Fruit fly (Drosophila melanogaster) whole organism, embryonic: ENCODE results near the gene SP1173.

Experiments
- B-H1 ChIP-seq: fragments of 200-800 bp; sonication (Bioruptor generic); IDR thresholded peaks from 3 replicates; pipeline ENCODE4 v1.3.6; 2022; ENCODE audit warnings: missing biosample characterization, missing genetic modification characterization
- Bdp1 ChIP-seq: fragments of 200-800 bp; sonication (Bioruptor generic); optimal IDR thresholded peaks from 3 replicates; lab custom pipeline; 2016; ENCODE audit warnings: missing biosample characterization, missing genetic modification characterization
- Bteb2 ChIP-seq: fragments of 200-800 bp; sonication (Bioruptor generic); optimal IDR thresholded peaks from 2 replicates; lab custom pipeline; 2016; ENCODE audit warnings: missing biosample characterization, missing genetic modification characterization
- CG10321 ChIP-seq: fragments of 200-800 bp; sonication (Bioruptor generic); IDR thresholded peaks from 2 replicates; pipeline ENCODE4 v1.3.6; 2022; ENCODE audit warnings: missing biosample characterization, missing genetic modification characterization
- CG10431 ChIP-seq: fragments of 200-800 bp; sonication (Bioruptor generic); optimal IDR thresholded peaks from 3 replicates; lab custom pipeline; 2018; ENCODE audit warnings: missing biosample characterization, mild to moderate bottlenecking, missing genetic modification characterization
- CG10979 ChIP-seq: fragments of 200-800 bp; sonication (Bioruptor generic); optimal IDR thresholded peaks from 2 replicates; lab custom pipeline; 2018; ENCODE audit warnings: missing biosample characterization, mild to moderate bottlenecking, missing genetic modification characterization, moderate library complexity
- CG11560 ChIP-seq: fragments of 200-800 bp; sonication (Bioruptor generic); IDR thresholded peaks from 3 replicates; pipeline ENCODE4 v1.3.6; 2022; ENCODE audit warnings: missing biosample characterization, missing genetic modification characterization
- CG15601 ChIP-seq: fragments of 200-800 bp; sonication (Bioruptor generic); optimal IDR thresholded peaks from 3 replicates; lab custom pipeline; 2019; ENCODE audit warnings: missing biosample characterization, mild to moderate bottlenecking, missing genetic modification characterization, moderate library complexity
- CG2712 ChIP-seq: fragments of 200-800 bp; optimal IDR thresholded peaks from 3 replicates; lab custom pipeline; 2019; ENCODE audit warnings: missing biosample characterization, mild to moderate bottlenecking, missing genetic modification characterization, moderate library complexity
- CG31441 ChIP-seq: fragments of 200-800 bp; sonication (Bioruptor generic); IDR thresholded peaks from 2 replicates; pipeline ENCODE4 v1.3.6; 2022; ENCODE audit warnings: missing biosample characterization, missing genetic modification characterization
- CG3163 ChIP-seq: fragments of 200-800 bp; sonication (Bioruptor generic); optimal IDR thresholded peaks from 3 replicates; lab custom pipeline; 2016; ENCODE audit warnings: missing biosample characterization, missing genetic modification characterization
- CG34376 ChIP-seq: fragments of 200-800 bp; sonication (Bioruptor generic); optimal IDR thresholded peaks from 2 replicates; lab custom pipeline; 2018; ENCODE audit warnings: missing biosample characterization, mild to moderate bottlenecking, missing genetic modification characterization
- CG34422 ChIP-seq: fragments of 200-800 bp; sonication (Bioruptor generic); IDR thresholded peaks from 3 replicates; pipeline ENCODE4 v1.3.6; 2022; ENCODE audit warnings: missing biosample characterization, missing genetic modification characterization
- CG6813 ChIP-seq: fragments of 200-800 bp; sonication (Bioruptor generic); optimal IDR thresholded peaks from 2 replicates; lab custom pipeline; 2017; ENCODE audit warnings: missing biosample characterization, missing genetic modification characterization, mild to moderate bottlenecking, moderate library complexity, missing genetic modification reagents
- CG7372 ChIP-seq: fragments of 200-800 bp; sonication (Bioruptor generic); IDR thresholded peaks from 2 replicates; pipeline ENCODE4 v1.3.6; 2022; ENCODE audit warnings: missing biosample characterization, missing genetic modification characterization
- CG8388 ChIP-seq: fragments of 200-800 bp; sonication (Bioruptor generic); optimal IDR thresholded peaks from 2 replicates; lab custom pipeline; 2019; ENCODE audit warnings: missing biosample characterization, mild to moderate bottlenecking, missing genetic modification characterization, moderate library complexity
- Dad ChIP-seq: fragments of 200-800 bp; sonication (Bioruptor generic); optimal IDR thresholded peaks from 3 replicates; lab custom pipeline; 2016; ENCODE audit warnings: missing biosample characterization, missing genetic modification characterization
- Dfd ChIP-seq, 2 experiments: fragments of >200 bp; optimal IDR thresholded peaks; 2 replicates each; lab custom pipeline; 2017; ENCODE audit warnings: missing biosample characterization in 2 of 2, missing genetic modification characterization in 2 of 2
- Fer3 ChIP-seq: fragments of 200-800 bp; sonication (Bioruptor generic); optimal IDR thresholded peaks from 2 replicates; lab custom pipeline; 2018; ENCODE audit warnings: missing biosample characterization, mild to moderate bottlenecking, missing genetic modification characterization, moderate library complexity
- HLHmδ ChIP-seq: fragments of 200-800 bp; sonication (Bioruptor generic); optimal IDR thresholded peaks from 2 replicates; lab custom pipeline; 2018; ENCODE audit warnings: missing biosample characterization, mild to moderate bottlenecking, missing genetic modification characterization, moderate library complexity
- Hey ChIP-seq: fragments of 200-800 bp; sonication (Bioruptor generic); optimal IDR thresholded peaks from 3 replicates; lab custom pipeline; 2018; ENCODE audit warnings: missing biosample characterization, mild to moderate bottlenecking, missing genetic modification characterization
- Kr ChIP-seq: fragments of 200-800 bp; sonication (Bioruptor generic); optimal IDR thresholded peaks from 2 replicates; lab custom pipeline; 2017; ENCODE audit warnings: missing biosample characterization, mild to moderate bottlenecking, missing genetic modification characterization
- MESR4 ChIP-seq: fragments of 200-800 bp; sonication (Bioruptor generic); optimal IDR thresholded peaks from 2 replicates; lab custom pipeline; 2018; ENCODE audit warnings: missing biosample characterization, mild to moderate bottlenecking, missing genetic modification characterization, moderate library complexity
- NK7.1 ChIP-seq: fragments of 200-800 bp; sonication (Bioruptor generic); optimal IDR thresholded peaks from 3 replicates; lab custom pipeline; 2016; ENCODE audit warnings: missing biosample characterization, missing genetic modification characterization
- Rfx ChIP-seq: fragments of 200-800 bp; sonication (Bioruptor generic); IDR thresholded peaks from 2 replicates; pipeline ENCODE4 v1.3.6; 2022; ENCODE audit warnings: missing biosample characterization, missing genetic modification characterization
- Xrp1 ChIP-seq: fragments of 200-800 bp; sonication (Bioruptor generic); IDR thresholded peaks from 2 replicates; pipeline ENCODE4 v1.3.6; 2022; ENCODE audit warnings: missing biosample characterization, missing genetic modification characterization
- abd-A ChIP-seq: fragments of 200-800 bp; sonication (Bioruptor generic); optimal IDR thresholded peaks from 3 replicates; lab custom pipeline; 2019; ENCODE audit warnings: missing biosample characterization, mild to moderate bottlenecking, missing genetic modification characterization, moderate library complexity
- bbx ChIP-seq: fragments of 200-800 bp; sonication (Bioruptor generic); IDR thresholded peaks from 2 replicates; pipeline ENCODE4 v1.3.6; 2022; ENCODE audit warnings: missing biosample characterization, missing genetic modification characterization; ENCODE audit not compliant: partially characterized antibody
- bigmax ChIP-seq: fragments of 200-800 bp; sonication (Bioruptor generic); optimal IDR thresholded peaks from 2 replicates; lab custom pipeline; 2018; ENCODE audit warnings: missing biosample characterization, mild to moderate bottlenecking, missing genetic modification characterization
- cad ChIP-seq: fragments of >200 bp; optimal IDR thresholded peaks from 2 replicates; lab custom pipeline; 2017; ENCODE audit warnings: missing biosample characterization, missing genetic modification characterization
- cas ChIP-seq: fragments of 200-800 bp; sonication (Bioruptor generic); IDR thresholded peaks from 2 replicates; pipeline ENCODE4 v1.3.6; 2022; ENCODE audit warnings: missing biosample characterization, missing genetic modification characterization
- cato ChIP-seq: fragments of 200-800 bp; sonication (Bioruptor generic); optimal IDR thresholded peaks from 2 replicates; lab custom pipeline; 2016; ENCODE audit warnings: missing biosample characterization, missing genetic modification characterization, borderline replicate concordance
- caup ChIP-seq: fragments of 200-800 bp; sonication (Bioruptor generic); optimal IDR thresholded peaks from 3 replicates; lab custom pipeline; 2017; ENCODE audit warnings: missing biosample characterization, mild to moderate bottlenecking, missing genetic modification characterization, moderate library complexity; ENCODE audit not compliant: severe bottlenecking
- crol ChIP-seq: fragments of 200-800 bp; sonication (Bioruptor generic); IDR thresholded peaks from 2 replicates; pipeline ENCODE4 v1.3.6; 2022; ENCODE audit warnings: missing biosample characterization, missing genetic modification characterization
- crp ChIP-seq, 2 experiments: fragments of 200-800 bp; sonication (Bioruptor generic); optimal IDR thresholded peaks; 2 replicates in 1 of 2; 3 replicates in 1 of 2; lab custom pipeline; 2017; ENCODE audit warnings: missing biosample characterization in 2 of 2, missing genetic modification characterization in 2 of 2, mild to moderate bottlenecking in 1 of 2, moderate library complexity in 1 of 2
- eve ChIP-seq, 2 experiments: fragments of >200 bp; optimal IDR thresholded peaks; 2 replicates each; lab custom pipeline; 2017; ENCODE audit warnings: missing biosample characterization in 2 of 2, missing genetic modification characterization in 2 of 2
- grn ChIP-seq: fragments of 200-800 bp; sonication (Bioruptor generic); optimal IDR thresholded peaks from 3 replicates; lab custom pipeline; 2017; ENCODE audit warnings: missing biosample characterization, missing genetic modification characterization
- gsb ChIP-seq: fragments of 200-800 bp; sonication (Bioruptor generic); IDR thresholded peaks from 2 replicates; pipeline ENCODE4 v1.3.6; 2022; ENCODE audit warnings: missing biosample characterization, missing genetic modification characterization
- hbn ChIP-seq: fragments of 200-800 bp; sonication (Bioruptor generic); IDR thresholded peaks from 2 replicates; pipeline ENCODE4 v1.3.6; 2022; ENCODE audit warnings: missing biosample characterization, missing genetic modification characterization; ENCODE audit not compliant: partially characterized antibody
- her ChIP-seq: fragments of 200-800 bp; sonication (Bioruptor generic); optimal IDR thresholded peaks from 2 replicates; lab custom pipeline; 2016; ENCODE audit warnings: missing biosample characterization, missing genetic modification characterization
- klu ChIP-seq: fragments of 200-800 bp; sonication (Bioruptor generic); IDR thresholded peaks from 2 replicates; pipeline ENCODE4 v1.3.6; 2022; ENCODE audit warnings: missing biosample characterization, missing genetic modification characterization
- lola ChIP-seq, 3 experiments: fragments of >200 bp in 2 of 3; fragments of 200-800 bp in 1 of 3; sonication (Bioruptor generic) in 1 of 3; optimal IDR thresholded peaks; 2 replicates each; lab custom pipeline; 2017 to 2019; ENCODE audit warnings: missing biosample characterization in 3 of 3, missing genetic modification characterization in 3 of 3, mild to moderate bottlenecking in 1 of 3, moderate library complexity in 1 of 3
- lov ChIP-seq, 2 experiments: fragments of 200-800 bp in 1 of 2; fragments of >200 bp in 1 of 2; sonication (Bioruptor generic) in 1 of 2; IDR thresholded peaks in 1 of 2; optimal IDR thresholded peaks in 1 of 2; 2 replicates in 1 of 2; 3 replicates in 1 of 2; pipeline versions ENCODE4 v1.3.6 to Lab custom; 2017 to 2022; ENCODE audit warnings: missing biosample characterization in 1 of 2, missing genetic modification characterization in 1 of 2
- mam ChIP-seq: fragments of 200-800 bp; sonication (Bioruptor generic); optimal IDR thresholded peaks from 3 replicates; lab custom pipeline; 2016; ENCODE audit warnings: missing biosample characterization, missing genetic modification characterization
- scrt ChIP-seq: fragments of 200-800 bp; sonication (Bioruptor generic); optimal IDR thresholded peaks from 2 replicates; lab custom pipeline; 2018; ENCODE audit warnings: missing biosample characterization, mild to moderate bottlenecking, missing genetic modification characterization, moderate library complexity
- stwl ChIP-seq: fragments of 200-800 bp; sonication (Bioruptor generic); optimal IDR thresholded peaks from 3 replicates; lab custom pipeline; 2018; ENCODE audit warnings: missing biosample characterization, mild to moderate bottlenecking, missing genetic modification characterization, moderate library complexity
- unpg ChIP-seq: fragments of 200-800 bp; sonication (Bioruptor generic); optimal IDR thresholded peaks from 3 replicates; lab custom pipeline; 2018; ENCODE audit warnings: missing biosample characterization, mild to moderate bottlenecking, missing genetic modification characterization, moderate library complexity
- wor ChIP-seq: fragments of 200-800 bp; sonication (Bioruptor generic); IDR thresholded peaks from 2 replicates; pipeline ENCODE4 v1.3.6; 2022; ENCODE audit warnings: missing biosample characterization, missing genetic modification characterization

The SP1173 gene

dm6 chr3L:6703368-6703807, at the start of gene SP1173 (continued):
- TF ChIP-seq CG15601 (peak; percentile 8), CG3163 (peak; percentile 41), B-H1 (no peak; the same call in 2 of the 3 replicates), NK7.1 (GFP tag; lab: Kevin White, UChicago) (no peak), crol (GFP tag; lab: Robert Waterston, UW) (no peak), cato (GFP tag; lab: Kevin White, UChicago) (no peak), scrt (GFP tag; lab: Kevin White, UChicago) (peak; percentile 45), CG34376 (GFP tag; lab: Kevin White, UChicago) (peak; percentile 80), mam (peak; percentile 11), wor (GFP tag; lab: Robert Waterston, UW) (no peak), CG7372 (GFP tag; lab: Robert Waterston, UW) (0 out of 2 replicates have a peak, but pooled peaks have one; percentile 17), stwl (tag; lab: Kevin White, UChicago) (peak; percentile 69), unpg (GFP tag; lab: Kevin White, UChicago) (peak; percentile 32), grn (no peak), lov (optimal IDR thresholded peaks at IDR 0.05; lab: Kevin White, UChicago) (no peak), lov (GFP tag; IDR thresholded peaks at IDR 0.05; lab: Robert Waterston, UW) (peak; percentile 56; the same call in 1 of the 3 replicates), MESR4 (GFP tag; lab: Kevin White, UChicago) (no peak), Kr (GFP tag; lab: Kevin White, UChicago) (peak; percentile 60), Dad (GFP tag; lab: Kevin White, UChicago) (peak; percentile 31), Bteb2 (GFP tag; lab: Kevin White, UChicago) (no peak), HLHmδ (GFP tag; lab: Kevin White, UChicago) (no peak), cas (GFP tag; lab: Robert Waterston, UW) (0 out of 2 replicates have a peak, but pooled peaks have one; percentile 32), CG31441 (GFP tag; lab: Robert Waterston, UW) (peak; percentile 9; the same call in 1 of the 2 replicates), abd-A (tag; lab: Kevin White, UChicago) (peak; percentile 72), CG10431 (GFP tag; lab: Kevin White, UChicago) (peak; percentile 25), Xrp1 (GFP tag; lab: Robert Waterston, UW) (peak; percentile 35; the same call in 1 of the 2 replicates), CG10979 (tag; lab: Kevin White, UChicago) (peak; percentile 16), CG2712 (peak; percentile 38), CG11560 (no peak), crp (GFP tag; optimal IDR thresholded peaks at IDR 0.05; lab: Kevin White, UChicago) (peak in 1 of 2 experiments; percentile 86), klu (GFP tag; lab: Robert Waterston, UW) (peak; percentile 72), Bdp1 (GFP tag; lab: Kevin White, UChicago) (peak; percentile 16), eve (GFP tag; optimal IDR thresholded peaks at IDR 0.05; lab: Kevin White, UChicago) (no peak), lola (GFP tag; optimal IDR thresholded peaks at IDR 0.05; lab: Kevin White, UChicago) (peak in 1 of 3 experiments; percentile 68), Fer3 (peak; percentile 35), Hey (tag; lab: Kevin White, UChicago) (peak; percentile 7), bbx (GFP tag; lab: Robert Waterston, UW) (peak; percentile 73; the same call in 1 of the 2 replicates), bigmax (GFP tag; lab: Kevin White, UChicago) (peak; percentile 5), CG8388 (GFP tag; lab: Kevin White, UChicago) (no peak), CG10321 (GFP tag; lab: Robert Waterston, UW) (0 out of 2 replicates have a peak, but pooled peaks have one; percentile 24), gsb (GFP tag; lab: Robert Waterston, UW) (peak; percentile 28; the same call in 1 of the 2 replicates), caup (peak; percentile 65), Dfd (GFP tag; optimal IDR thresholded peaks at IDR 0.05; lab: Kevin White, UChicago) (no peak), CG34422 (GFP tag; lab: Robert Waterston, UW) (peak; percentile 88; the same call in 1 of the 3 replicates), CG6813 (GFP tag; lab: Kevin White, UChicago) (peak; percentile 70), hbn (GFP tag; lab: Robert Waterston, UW) (peak; percentile 20; the same call in 1 of the 2 replicates), Rfx (GFP tag; lab: Robert Waterston, UW) (peak; percentile 74; the same call in 1 of the 2 replicates), her (GFP tag; lab: Kevin White, UChicago) (peak; percentile 68), cad (GFP tag; lab: Kevin White, UChicago) (no peak)
